Fruit fly (Drosophila melanogaster) whole organism, embryonic: ENCODE results near the gene Cpr78Cb.
A peak's percentile ranks its signal among the peaks of the same experiment; 100 is the strongest.

Experiments used
- Adf1 ChIP-seq: fragments of 200-800 bp; sonication (Bioruptor generic); IDR thresholded peaks from 2 replicates; pipeline ENCODE4 v1.3.6; 2022; ENCODE audit warnings: missing biosample characterization, missing genetic modification characterization
- CG10366 ChIP-seq: fragments of 200-800 bp; sonication (Bioruptor generic); IDR thresholded peaks from 2 replicates; pipeline ENCODE4 v1.3.6; 2022; ENCODE audit warnings: missing biosample characterization, missing genetic modification characterization
- CG10462 ChIP-seq: fragments of 200-800 bp; sonication (Bioruptor generic); optimal IDR thresholded peaks from 2 replicates; lab custom pipeline; 2016; ENCODE audit warnings: missing biosample characterization, missing genetic modification characterization
- CG11085 ChIP-seq: fragments of 200-800 bp; sonication (Bioruptor generic); IDR thresholded peaks from 2 replicates; pipeline ENCODE4 v1.3.6; 2022; ENCODE audit warnings: missing biosample characterization, missing genetic modification characterization
- CG11504 ChIP-seq: fragments of 200-800 bp; sonication (Bioruptor generic); optimal IDR thresholded peaks from 3 replicates; lab custom pipeline; 2019; ENCODE audit warnings: missing biosample characterization, mild to moderate bottlenecking, missing genetic modification characterization, moderate library complexity
- CG12219 ChIP-seq: fragments of 200-800 bp; sonication (Bioruptor generic); optimal IDR thresholded peaks from 3 replicates; lab custom pipeline; 2018; ENCODE audit warnings: missing biosample characterization, mild to moderate bottlenecking, missing genetic modification characterization
- CG1233 ChIP-seq: fragments of 200-800 bp; sonication (Bioruptor generic); optimal IDR thresholded peaks from 4 replicates; lab custom pipeline; 2018; ENCODE audit warnings: missing biosample characterization, mild to moderate bottlenecking, missing genetic modification characterization
- CG13424 ChIP-seq: fragments of 200-800 bp; sonication (Bioruptor generic); optimal IDR thresholded peaks from 2 replicates; lab custom pipeline; 2019; ENCODE audit warnings: missing biosample characterization, mild to moderate bottlenecking, missing genetic modification characterization, moderate library complexity
- CG1602 ChIP-seq: fragments of 200-800 bp; sonication (Bioruptor generic); optimal IDR thresholded peaks from 3 replicates; lab custom pipeline; 2016; ENCODE audit warnings: missing biosample characterization, missing genetic modification characterization
- CG17359 ChIP-seq: fragments of 200-800 bp; sonication (Bioruptor generic); optimal IDR thresholded peaks from 3 replicates; lab custom pipeline; 2018; ENCODE audit warnings: missing biosample characterization, mild to moderate bottlenecking, missing genetic modification characterization, moderate library complexity
- CG18262 ChIP-seq: fragments of 200-800 bp; optimal IDR thresholded peaks from 3 replicates; lab custom pipeline; 2019; ENCODE audit warnings: missing biosample characterization, mild to moderate bottlenecking, missing genetic modification characterization, moderate library complexity
- CG2889 ChIP-seq: fragments of 200-800 bp; sonication (Bioruptor generic); IDR thresholded peaks from 3 replicates; pipeline ENCODE4 v1.3.6; 2022; ENCODE audit warnings: missing biosample characterization, missing genetic modification characterization
- CG30403 ChIP-seq: fragments of 200-800 bp; sonication (Bioruptor generic); optimal IDR thresholded peaks from 3 replicates; lab custom pipeline; 2016; ENCODE audit warnings: missing biosample characterization, missing genetic modification characterization
- CG31441 ChIP-seq: fragments of 200-800 bp; sonication (Bioruptor generic); IDR thresholded peaks from 2 replicates; pipeline ENCODE4 v1.3.6; 2022; ENCODE audit warnings: missing biosample characterization, missing genetic modification characterization
- CG34422 ChIP-seq: fragments of 200-800 bp; sonication (Bioruptor generic); IDR thresholded peaks from 3 replicates; pipeline ENCODE4 v1.3.6; 2022; ENCODE audit warnings: missing biosample characterization, missing genetic modification characterization
- CG8388 ChIP-seq: fragments of 200-800 bp; sonication (Bioruptor generic); optimal IDR thresholded peaks from 2 replicates; lab custom pipeline; 2019; ENCODE audit warnings: missing biosample characterization, mild to moderate bottlenecking, missing genetic modification characterization, moderate library complexity
- CG8478 ChIP-seq: fragments of >200 bp; optimal IDR thresholded peaks from 2 replicates; lab custom pipeline; 2018
- CG8924 ChIP-seq: fragments of 200-800 bp; optimal IDR thresholded peaks from 3 replicates; lab custom pipeline; 2019; ENCODE audit warnings: missing biosample characterization, mild to moderate bottlenecking, missing genetic modification characterization, moderate library complexity
- Gsc ChIP-seq: fragments of 200-800 bp; sonication (Bioruptor generic); IDR thresholded peaks from 2 replicates; pipeline ENCODE4 v1.3.6; 2022; ENCODE audit warnings: missing biosample characterization, missing genetic modification characterization
- Hr51 ChIP-seq, 2 experiments: fragments of 200-800 bp; sonication (Bioruptor generic); optimal IDR thresholded peaks; 2 replicates in 1 of 2; 3 replicates in 1 of 2; lab custom pipeline; 2016 to 2018; ENCODE audit warnings: missing biosample characterization in 2 of 2, missing genetic modification characterization in 2 of 2, mild to moderate bottlenecking in 1 of 2, moderate library complexity in 1 of 2
- Meics ChIP-seq: fragments of 200-800 bp; sonication (Bioruptor generic); optimal IDR thresholded peaks from 2 replicates; lab custom pipeline; 2017; ENCODE audit warnings: missing biosample characterization, mild to moderate bottlenecking, missing genetic modification characterization
- Oli ChIP-seq: fragments of 200-800 bp; sonication (Bioruptor generic); optimal IDR thresholded peaks from 2 replicates; lab custom pipeline; 2018; ENCODE audit warnings: missing biosample characterization, mild to moderate bottlenecking, missing genetic modification characterization, moderate library complexity
- Opbp ChIP-seq: fragments of 200-800 bp; sonication (Bioruptor generic); IDR thresholded peaks from 3 replicates; pipeline ENCODE4 v1.3.6; 2022; ENCODE audit warnings: missing biosample characterization, missing genetic modification characterization; ENCODE audit not compliant: partially characterized antibody
- Ptx1 ChIP-seq: fragments of 200-800 bp; sonication (Bioruptor generic); IDR thresholded peaks from 2 replicates; pipeline ENCODE4 v1.3.6; 2022; ENCODE audit warnings: missing biosample characterization, missing genetic modification characterization
- Sox102F ChIP-seq: fragments of 200-800 bp; sonication (Bioruptor generic); optimal IDR thresholded peaks from 2 replicates; lab custom pipeline; 2018; ENCODE audit warnings: missing biosample characterization, mild to moderate bottlenecking, missing genetic modification characterization, moderate library complexity
- Vsx1 ChIP-seq: fragments of 200-800 bp; sonication (Bioruptor generic); optimal IDR thresholded peaks from 2 replicates; lab custom pipeline; 2017; ENCODE audit warnings: missing biosample characterization, mild to moderate bottlenecking, missing genetic modification characterization, missing genetic modification reagents
- bsh ChIP-seq, 2 experiments: fragments of 200-800 bp; sonication (Bioruptor generic); optimal IDR thresholded peaks; 2 replicates each; lab custom pipeline; 2017 to 2018; ENCODE audit warnings: mild to moderate bottlenecking in 2 of 2, missing biosample characterization in 2 of 2, missing genetic modification characterization in 2 of 2, moderate library complexity in 1 of 2
- caup ChIP-seq: fragments of 200-800 bp; sonication (Bioruptor generic); optimal IDR thresholded peaks from 3 replicates; lab custom pipeline; 2017; ENCODE audit warnings: missing biosample characterization, mild to moderate bottlenecking, missing genetic modification characterization, moderate library complexity; ENCODE audit not compliant: severe bottlenecking
- chinmo ChIP-seq: fragments of 200-800 bp; sonication (Bioruptor generic); IDR thresholded peaks from 4 replicates; pipeline ENCODE4 v1.3.6; 2022; ENCODE audit warnings: missing biosample characterization, missing genetic modification characterization; ENCODE audit not compliant: partially characterized antibody
- chm ChIP-seq: fragments of 200-800 bp; sonication (Bioruptor generic); IDR thresholded peaks from 2 replicates; pipeline ENCODE4 v1.3.6; 2022; ENCODE audit warnings: missing biosample characterization, missing genetic modification characterization
- corto ChIP-seq: fragments of 200-800 bp; sonication (Bioruptor generic); optimal IDR thresholded peaks from 2 replicates; lab custom pipeline; 2016; ENCODE audit warnings: missing biosample characterization, mild to moderate bottlenecking, missing genetic modification characterization, moderate library complexity
- croc ChIP-seq: fragments of 200-800 bp; sonication (Bioruptor generic); conservative IDR thresholded peaks from 3 replicates; pipeline ENCODE4 v1.3.6; 2022; ENCODE audit warnings: missing biosample characterization, missing genetic modification characterization
- danr ChIP-seq: fragments of 200-800 bp; sonication (Bioruptor generic); IDR thresholded peaks from 2 replicates; pipeline ENCODE4 v1.3.6; 2022; ENCODE audit warnings: missing biosample characterization, missing genetic modification characterization
- emc ChIP-seq: fragments of 200-800 bp; sonication (Bioruptor generic); optimal IDR thresholded peaks from 2 replicates; lab custom pipeline; 2016; ENCODE audit warnings: missing biosample characterization, missing genetic modification characterization
- gem ChIP-seq: fragments of 200-800 bp; sonication (Bioruptor generic); optimal IDR thresholded peaks from 2 replicates; lab custom pipeline; 2019; ENCODE audit warnings: missing biosample characterization, mild to moderate bottlenecking, missing genetic modification characterization, moderate library complexity
- hkb ChIP-seq, 2 experiments: fragments of 200-800 bp in 1 of 2; fragments of >200 bp in 1 of 2; sonication (Bioruptor generic) in 1 of 2; IDR thresholded peaks in 1 of 2; optimal IDR thresholded peaks in 1 of 2; 2 replicates each; pipeline versions ENCODE4 v1.3.6 to Lab custom; 2017 to 2022; ENCODE audit warnings: missing biosample characterization in 1 of 2, missing genetic modification characterization in 1 of 2
- ind ChIP-seq: fragments of 200-800 bp; sonication (Bioruptor generic); optimal IDR thresholded peaks from 3 replicates; lab custom pipeline; 2016; ENCODE audit warnings: missing biosample characterization, missing genetic modification characterization
- ken ChIP-seq: fragments of 200-800 bp; sonication (Bioruptor generic); IDR thresholded peaks from 3 replicates; pipeline ENCODE4 v1.3.6; 2022; ENCODE audit warnings: missing biosample characterization, missing genetic modification characterization
- klu ChIP-seq: fragments of 200-800 bp; sonication (Bioruptor generic); IDR thresholded peaks from 2 replicates; pipeline ENCODE4 v1.3.6; 2022; ENCODE audit warnings: missing biosample characterization, missing genetic modification characterization
- lab ChIP-seq: fragments of 200-800 bp; sonication (Bioruptor generic); optimal IDR thresholded peaks from 3 replicates; lab custom pipeline; 2017; ENCODE audit warnings: missing biosample characterization, missing genetic modification characterization, mild to moderate bottlenecking, moderate library complexity, missing genetic modification reagents
- mam ChIP-seq: fragments of 200-800 bp; sonication (Bioruptor generic); optimal IDR thresholded peaks from 3 replicates; lab custom pipeline; 2016; ENCODE audit warnings: missing biosample characterization, missing genetic modification characterization
- phol ChIP-seq: fragments of 200-800 bp; sonication (Bioruptor generic); optimal IDR thresholded peaks from 3 replicates; lab custom pipeline; 2018; ENCODE audit warnings: missing biosample characterization, mild to moderate bottlenecking, missing genetic modification characterization, moderate library complexity
- prd ChIP-seq, 3 experiments: fragments of >200 bp in 2 of 3; fragments of 200-800 bp in 1 of 3; sonication (Bioruptor generic) in 1 of 3; optimal IDR thresholded peaks in 2 of 3; IDR thresholded peaks in 1 of 3; 2 replicates in 2 of 3; 3 replicates in 1 of 3; pipeline versions ENCODE4 v1.3.6 to Lab custom; 2017 to 2022; ENCODE audit warnings: missing biosample characterization in 1 of 3, missing genetic modification characterization in 1 of 3
- sens ChIP-seq: fragments of 200-800 bp; sonication (Bioruptor generic); peaks from one replicate; lab custom pipeline; 2016; ENCODE audit warnings: missing biosample characterization, missing genetic modification characterization
- sisA ChIP-seq: fragments of 200-800 bp; sonication (Bioruptor generic); IDR thresholded peaks from 2 replicates; pipeline ENCODE4 v1.3.6; 2022; ENCODE audit warnings: missing biosample characterization, missing genetic modification characterization
- yki ChIP-seq: fragments of >200 bp; optimal IDR thresholded peaks from 3 replicates; lab custom pipeline; 2018
- zfh1 ChIP-seq: fragments of 200-800 bp; sonication (Bioruptor generic); IDR thresholded peaks from 3 replicates; pipeline ENCODE4 v1.3.6; 2022; ENCODE audit warnings: missing biosample characterization, missing genetic modification characterization

Gene Cpr78Cb

dm6 chr3L:21253761-21254523 lies 40.4 kb upstream of the Cpr78Cb start (continued):
- no peak for TF ChIP-seq Opbp (GFP tag; lab: Robert Waterston, UW)
- TF ChIP-seq phol, result peak; percentile 71
- TF ChIP-seq CG31441 (GFP tag; lab: Robert Waterston, UW), result peak; percentile 65
- no peak for TF ChIP-seq danr
- peak; percentile 8 for TF ChIP-seq mam (GFP tag; lab: Kevin White, UChicago)
- peak; percentile 73 for TF ChIP-seq CG18262 (tag; lab: Kevin White, UChicago)
- no peak for TF ChIP-seq klu (GFP tag; lab: Robert Waterston, UW)
- TF ChIP-seq CG1602 (GFP tag; lab: Kevin White, UChicago), result peak; percentile 19
- peak; percentile 51 for TF ChIP-seq CG30403 (GFP tag; lab: Kevin White, UChicago)
- peak; percentile 49 for TF ChIP-seq Oli
- TF ChIP-seq CG2889, result no peak
- TF ChIP-seq CG11504 (tag; lab: Kevin White, UChicago), result peak; percentile 70
- peak; percentile 32; the same call in 1 of the 2 replicates for TF ChIP-seq chm
- TF ChIP-seq emc (GFP tag; lab: Kevin White, UChicago), result no peak
- peak; percentile 50 for TF ChIP-seq CG17359 (tag; lab: Kevin White, UChicago)
- no peak for TF ChIP-seq hkb (optimal IDR thresholded peaks at IDR 0.05; lab: Kevin White, UChicago)
- peak; percentile 35; the same call in 1 of the 2 replicates for TF ChIP-seq hkb (GFP tag; IDR thresholded peaks at IDR 0.05; lab: Robert Waterston, UW)
- peak; percentile 70 to 90 for TF ChIP-seq bsh (GFP tag; optimal IDR thresholded peaks at IDR 0.05; lab: Kevin White, UChicago)
- peak; percentile 15; the same call in 1 of the 2 replicates for TF ChIP-seq CG10366 (GFP tag; lab: Robert Waterston, UW)
- TF ChIP-seq ind, result peak; percentile 29
- 0 out of 2 replicates have a peak, but pooled peaks have one; percentile 18 for TF ChIP-seq CG11085
- no peak for TF ChIP-seq Vsx1 (GFP tag; lab: Kevin White, UChicago)
- TF ChIP-seq sens (GFP tag; lab: Kevin White, UChicago), result peak; percentile 95
- peak; percentile 15; the same call in 1 of the 3 replicates for TF ChIP-seq CG34422 (GFP tag; lab: Robert Waterston, UW)
- peak; percentile 99 for TF ChIP-seq corto (GFP tag; lab: Kevin White, UChicago)
- peak; percentile 39 for TF ChIP-seq CG13424 (tag; lab: Kevin White, UChicago)
- TF ChIP-seq CG8924, result peak; percentile 39
- TF ChIP-seq CG10462 (GFP tag; lab: Kevin White, UChicago), result peak; percentile 11
- no peak for TF ChIP-seq caup
- TF ChIP-seq ken (GFP tag; lab: Robert Waterston, UW), result no peak
- no peak for TF ChIP-seq Adf1 (GFP tag; lab: Robert Waterston, UW)
- TF ChIP-seq sisA, result peak; percentile 41; the same call in 1 of the 2 replicates
- no peak for TF ChIP-seq yki (lab: Kevin White, UChicago)
- TF ChIP-seq Gsc, result no peak
- peak; percentile 11 for TF ChIP-seq Meics (GFP tag; lab: Kevin White, UChicago)
- peak; percentile 19 for TF ChIP-seq CG12219
- TF ChIP-seq CG1233 (GFP tag; lab: Kevin White, UChicago), result no peak
- 0 out of 4 replicates have a peak, but pooled peaks have one; percentile 44 for TF ChIP-seq chinmo
- peak; percentile 42 for TF ChIP-seq CG8388
- TF ChIP-seq croc (GFP tag; lab: Robert Waterston, UW), result 0 out of 3 replicates have a peak, but pooled peaks have one; percentile 31
- no peak for TF ChIP-seq CG8478 (lab: Kevin White, UChicago)
- peak; percentile 57 for TF ChIP-seq Ptx1
- TF ChIP-seq Hr51 (GFP tag; optimal IDR thresholded peaks at IDR 0.05; lab: Kevin White, UChicago), result peak in 1 of 2 experiments; percentile 69
- no peak for TF ChIP-seq prd (optimal IDR thresholded peaks at IDR 0.05; lab: Kevin White, UChicago)
- TF ChIP-seq prd (GFP tag; IDR thresholded peaks at IDR 0.05; lab: Robert Waterston, UW), result peak; percentile 59; the same call in 1 of the 3 replicates
- peak; percentile 76 for TF ChIP-seq gem
- TF ChIP-seq Sox102F (GFP tag; lab: Kevin White, UChicago), result peak; percentile 71
- peak; percentile 14 for TF ChIP-seq lab (GFP tag; lab: Kevin White, UChicago)
- peak; percentile 57; the same call in 1 of the 3 replicates for TF ChIP-seq zfh1 (GFP tag; lab: Robert Waterston, UW)
